Fruit fly (Drosophila melanogaster) whole organism, prepupa: ENCODE data around the gene sd.

Experiments used
- Blimp-1 ChIP-seq: fragments of 200-800 bp; sonication (Bioruptor generic); optimal IDR thresholded peaks from 3 replicates; lab custom pipeline; 2017; ENCODE audit warnings: missing biosample characterization, missing genetic modification characterization, mild to moderate bottlenecking, moderate library complexity, missing genetic modification reagents
- CG10631 ChIP-seq: fragments of 200-800 bp; sonication (Bioruptor generic); optimal IDR thresholded peaks from 2 replicates; lab custom pipeline; 2016; ENCODE audit warnings: missing biosample characterization, missing genetic modification characterization
- CG10669 ChIP-seq: fragments of 200-800 bp; sonication (Bioruptor generic); optimal IDR thresholded peaks from 3 replicates; lab custom pipeline; 2018; ENCODE audit warnings: missing biosample characterization, mild to moderate bottlenecking, missing genetic modification characterization, moderate library complexity
- CG15336 ChIP-seq: fragments of 200-800 bp; sonication (Bioruptor generic); IDR thresholded peaks from 2 replicates; pipeline ENCODE4 v1.3.6; 2022; ENCODE audit warnings: missing biosample characterization, missing genetic modification characterization
- CG16779 ChIP-seq: fragments of 200-800 bp; sonication (Bioruptor generic); optimal IDR thresholded peaks from 3 replicates; lab custom pipeline; 2017; ENCODE audit warnings: missing biosample characterization, mild to moderate bottlenecking, missing genetic modification characterization
- CG3032 ChIP-seq: fragments of 200-800 bp; optimal IDR thresholded peaks from 2 replicates; lab custom pipeline; 2019; ENCODE audit warnings: missing biosample characterization, mild to moderate bottlenecking, missing genetic modification characterization, moderate library complexity
- CG31627 ChIP-seq: fragments of 200-800 bp; sonication (Bioruptor generic); optimal IDR thresholded peaks from 3 replicates; lab custom pipeline; 2016; ENCODE audit warnings: missing biosample characterization, missing genetic modification characterization
- CG32006 ChIP-seq: fragments of 200-800 bp; sonication (Bioruptor generic); optimal IDR thresholded peaks from 3 replicates; lab custom pipeline; 2017; ENCODE audit warnings: missing biosample characterization, mild to moderate bottlenecking, missing genetic modification characterization
- CG4318 ChIP-seq: fragments of 200-800 bp; sonication (Bioruptor generic); optimal IDR thresholded peaks from 3 replicates; lab custom pipeline; 2017; ENCODE audit warnings: missing biosample characterization, mild to moderate bottlenecking, missing genetic modification characterization
- CG6163 ChIP-seq: fragments of 200-800 bp; sonication (Bioruptor generic); IDR thresholded peaks from 3 replicates; pipeline ENCODE4 v1.3.6; 2022; ENCODE audit warnings: missing biosample characterization, missing genetic modification characterization
- CG6276 ChIP-seq: fragments of 200-800 bp; sonication (Bioruptor generic); optimal IDR thresholded peaks from 2 replicates; lab custom pipeline; 2017; ENCODE audit warnings: missing biosample characterization, mild to moderate bottlenecking, missing genetic modification characterization
- CG6792 ChIP-seq: fragments of 200-800 bp; sonication (Bioruptor generic); optimal IDR thresholded peaks from 3 replicates; lab custom pipeline; 2016; ENCODE audit warnings: missing biosample characterization, missing genetic modification characterization
- CG6854 ChIP-seq: fragments of 200-800 bp; sonication (Bioruptor generic); optimal IDR thresholded peaks from 2 replicates; lab custom pipeline; 2017; ENCODE audit warnings: missing biosample characterization, mild to moderate bottlenecking, missing genetic modification characterization
- CG7368 ChIP-seq: fragments of 200-800 bp; sonication (Bioruptor generic); optimal IDR thresholded peaks from 3 replicates; lab custom pipeline; 2016; ENCODE audit warnings: missing biosample characterization, missing genetic modification characterization
- CG8119 ChIP-seq: fragments of 200-800 bp; sonication (Bioruptor generic); IDR thresholded peaks from 3 replicates; pipeline ENCODE4 v1.3.6; 2022; ENCODE audit warnings: missing biosample characterization, missing genetic modification characterization
- CG8632 ChIP-seq: fragments of 200-800 bp; sonication (Bioruptor generic); optimal IDR thresholded peaks from 3 replicates; lab custom pipeline; 2016; ENCODE audit warnings: missing biosample characterization, missing genetic modification characterization
- CG9139 ChIP-seq: fragments of 200-800 bp; sonication (Bioruptor generic); optimal IDR thresholded peaks from 3 replicates; lab custom pipeline; 2017; ENCODE audit warnings: missing biosample characterization, mild to moderate bottlenecking, missing genetic modification characterization
- Eip78C ChIP-seq: fragments of 200-800 bp; sonication (Bioruptor generic); peaks from one replicate; lab custom pipeline; 2016; ENCODE audit warnings: missing biosample characterization, missing genetic modification characterization
- Eip93F ChIP-seq: fragments of 200-800 bp; sonication (Bioruptor generic); optimal IDR thresholded peaks from 2 replicates; lab custom pipeline; 2016; ENCODE audit warnings: missing biosample characterization, mild to moderate bottlenecking, missing genetic modification characterization
- Ets21C ChIP-seq: fragments of 200-800 bp; sonication (Bioruptor generic); optimal IDR thresholded peaks from 3 replicates; lab custom pipeline; 2016; ENCODE audit warnings: missing biosample characterization, missing genetic modification characterization
- Ets96B ChIP-seq: fragments of 200-800 bp; optimal IDR thresholded peaks from 2 replicates; lab custom pipeline; 2019; ENCODE audit warnings: missing biosample characterization, mild to moderate bottlenecking, missing genetic modification characterization, moderate library complexity
- Gug ChIP-seq: fragments of 200-800 bp; sonication (Bioruptor generic); IDR thresholded peaks from 2 replicates; pipeline ENCODE4 v1.3.6; 2022; ENCODE audit warnings: missing biosample characterization, missing genetic modification characterization
- Hr38 ChIP-seq: sonication (Bioruptor generic); optimal IDR thresholded peaks from 2 replicates; lab custom pipeline; 2016; ENCODE audit warnings: missing biosample characterization, missing genetic modification characterization
- Hr39 ChIP-seq: fragments of 200-800 bp; sonication (Bioruptor generic); optimal IDR thresholded peaks from 2 replicates; lab custom pipeline; 2016; ENCODE audit warnings: missing biosample characterization, missing genetic modification characterization
- Hr4 ChIP-seq: fragments of 200-800 bp; sonication (Bioruptor generic); optimal IDR thresholded peaks from 3 replicates; lab custom pipeline; 2016; ENCODE audit warnings: missing biosample characterization, missing genetic modification characterization
- OdsH ChIP-seq: fragments of 200-800 bp; sonication (Bioruptor generic); optimal IDR thresholded peaks from 3 replicates; lab custom pipeline; 2016; ENCODE audit warnings: missing biosample characterization, missing genetic modification characterization
- Smox ChIP-seq: fragments of 200-800 bp; sonication (Bioruptor generic); optimal IDR thresholded peaks from 3 replicates; lab custom pipeline; 2016; ENCODE audit warnings: missing biosample characterization, missing genetic modification characterization
- Sox102F ChIP-seq: fragments of 200-800 bp; sonication (Bioruptor generic); optimal IDR thresholded peaks from 2 replicates; lab custom pipeline; 2016; ENCODE audit warnings: missing biosample characterization, mild to moderate bottlenecking, missing genetic modification characterization
- achi ChIP-seq: fragments of 200-800 bp; sonication (Bioruptor generic); optimal IDR thresholded peaks from 3 replicates; lab custom pipeline; 2016; ENCODE audit warnings: missing biosample characterization, missing genetic modification characterization
- cyc ChIP-seq: fragments of 200-800 bp; sonication (Bioruptor generic); optimal IDR thresholded peaks from 3 replicates; lab custom pipeline; 2016; ENCODE audit warnings: missing biosample characterization, missing genetic modification characterization
- dsx ChIP-seq: fragments of 200-800 bp; optimal IDR thresholded peaks from 3 replicates; lab custom pipeline; 2019; ENCODE audit warnings: missing biosample characterization, mild to moderate bottlenecking, missing genetic modification characterization, moderate library complexity; ENCODE audit not compliant: poor library complexity, severe bottlenecking
- fd85E ChIP-seq: fragments of 200-800 bp; sonication (Bioruptor generic); optimal IDR thresholded peaks from 3 replicates; lab custom pipeline; 2016; ENCODE audit warnings: missing biosample characterization, missing genetic modification characterization
- fkh ChIP-seq: fragments of 200-800 bp; sonication (Bioruptor generic); optimal IDR thresholded peaks from 3 replicates; lab custom pipeline; 2017; ENCODE audit warnings: missing biosample characterization, mild to moderate bottlenecking, missing genetic modification characterization, moderate library complexity
- lz ChIP-seq: fragments of 200-800 bp; sonication (Bioruptor generic); optimal IDR thresholded peaks from 3 replicates; lab custom pipeline; 2016; ENCODE audit warnings: missing biosample characterization, missing genetic modification characterization
- pdm3 ChIP-seq: fragments of 200-800 bp; sonication (Bioruptor generic); optimal IDR thresholded peaks from 3 replicates; lab custom pipeline; 2016; ENCODE audit warnings: missing biosample characterization, missing genetic modification characterization
- svp ChIP-seq: fragments of 200-800 bp; sonication (Bioruptor generic); peaks from one replicate; lab custom pipeline; 2016; ENCODE audit warnings: missing biosample characterization, missing genetic modification characterization
- vri ChIP-seq: fragments of 200-800 bp; sonication (Bioruptor generic); optimal IDR thresholded peaks from 3 replicates; lab custom pipeline; 2016; ENCODE audit warnings: missing biosample characterization, mild to moderate bottlenecking, missing genetic modification characterization

The sd gene

DNA sequence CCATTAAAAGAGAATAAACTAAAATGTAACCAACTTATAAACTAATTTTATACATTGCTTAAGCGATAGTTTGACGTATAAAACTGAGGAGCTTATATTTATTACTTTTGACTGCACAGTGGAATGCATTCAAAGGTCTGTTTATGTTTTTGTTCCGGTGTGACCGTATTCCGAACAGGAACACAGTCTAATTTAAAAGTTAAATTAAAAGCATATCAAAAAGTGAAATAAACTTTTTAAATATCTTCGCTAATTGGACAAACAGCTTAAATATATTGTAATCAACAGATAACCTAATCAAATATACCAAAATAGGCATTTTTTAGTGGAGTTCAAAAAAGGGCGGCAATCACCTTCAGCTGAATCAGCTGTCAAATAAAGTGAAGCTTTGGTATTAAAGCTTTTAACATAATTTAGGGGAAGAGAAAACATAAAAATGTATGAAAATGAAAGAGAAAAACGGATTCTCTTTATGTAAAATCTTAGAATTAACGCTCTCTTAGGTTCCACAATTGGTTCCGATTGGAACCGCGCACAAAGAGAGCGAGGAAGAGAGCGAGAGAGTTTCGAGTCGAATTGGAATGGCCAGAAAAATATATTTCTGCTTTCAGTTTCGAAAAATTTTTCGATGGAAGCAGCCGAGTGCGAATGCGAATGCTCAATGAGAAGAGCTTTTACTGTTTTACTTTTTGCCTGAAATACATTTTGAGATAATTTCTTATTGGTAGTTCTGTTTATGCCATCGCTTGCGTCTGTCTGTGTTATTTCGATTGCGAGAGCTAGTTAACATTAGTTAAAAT lies at the start of gene sd, which contains the start of gene PGRP-LE:
TSS of gene sd (plus strand) at position 607 of the 800 bp plus-strand sequence.
TSS of gene PGRP-LE (minus strand) at position 117 of the 800 bp plus-strand sequence.
- TF ChIP-seq CG6163 (GFP tag; lab: Robert Waterston, UW) = peak; percentile 29; the same call in 1 of the 3 replicates
- TF ChIP-seq fkh (GFP tag; lab: Kevin White, UChicago) = no peak
- TF ChIP-seq Smox (GFP tag; lab: Kevin White, UChicago) = peak; percentile 13
- TF ChIP-seq CG9139 (GFP tag; lab: Kevin White, UChicago) = peak; percentile 34
- TF ChIP-seq CG8119 = 0 out of 3 replicates have a peak, but pooled peaks have one; percentile 14
- TF ChIP-seq fd85E (GFP tag; lab: Kevin White, UChicago) = no peak
- TF ChIP-seq dsx (GFP tag; lab: Kevin White, UChicago) = no peak
- no peak for TF ChIP-seq vri (GFP tag; lab: Kevin White, UChicago)
- no peak for TF ChIP-seq cyc (GFP tag; lab: Kevin White, UChicago)
- TF ChIP-seq Ets21C (GFP tag; lab: Kevin White, UChicago) = no peak
- TF ChIP-seq Sox102F = peak; percentile 40
- TF ChIP-seq Blimp-1 (GFP tag; lab: Kevin White, UChicago) = peak; percentile 22
- peak; percentile 34 for TF ChIP-seq achi (GFP tag; lab: Kevin White, UChicago)
- no peak for TF ChIP-seq Gug (GFP tag; lab: Robert Waterston, UW)
- no peak for TF ChIP-seq CG16779 (tag; lab: Kevin White, UChicago)
- TF ChIP-seq CG15336 = peak; percentile 29; the same call in 1 of the 2 replicates
- TF ChIP-seq CG32006 (GFP tag; lab: Kevin White, UChicago) = no peak
- TF ChIP-seq svp = peak; percentile 53
- TF ChIP-seq pdm3 (GFP tag; lab: Kevin White, UChicago) = no peak
- no peak for TF ChIP-seq CG7368
- no peak for TF ChIP-seq Hr38 (GFP tag; lab: Kevin White, UChicago)
- peak; percentile 56 for TF ChIP-seq CG6854 (GFP tag; lab: Kevin White, UChicago)
- peak; percentile 30 for TF ChIP-seq CG6276 (GFP tag; lab: Kevin White, UChicago)
- TF ChIP-seq CG6792 (GFP tag; lab: Kevin White, UChicago) = no peak
- peak; percentile 11 for TF ChIP-seq OdsH (GFP tag; lab: Kevin White, UChicago)
- no peak for TF ChIP-seq CG31627 (GFP tag; lab: Kevin White, UChicago)
- TF ChIP-seq Eip78C (GFP tag; lab: Kevin White, UChicago) = peak; percentile 71
- no peak for TF ChIP-seq lz (GFP tag; lab: Kevin White, UChicago)
- no peak for TF ChIP-seq CG10631 (GFP tag; lab: Kevin White, UChicago)
- TF ChIP-seq Hr39 (GFP tag; lab: Kevin White, UChicago) = no peak
- no peak for TF ChIP-seq CG10669
- no peak for TF ChIP-seq CG8632
- no peak for TF ChIP-seq CG4318

DNA sequence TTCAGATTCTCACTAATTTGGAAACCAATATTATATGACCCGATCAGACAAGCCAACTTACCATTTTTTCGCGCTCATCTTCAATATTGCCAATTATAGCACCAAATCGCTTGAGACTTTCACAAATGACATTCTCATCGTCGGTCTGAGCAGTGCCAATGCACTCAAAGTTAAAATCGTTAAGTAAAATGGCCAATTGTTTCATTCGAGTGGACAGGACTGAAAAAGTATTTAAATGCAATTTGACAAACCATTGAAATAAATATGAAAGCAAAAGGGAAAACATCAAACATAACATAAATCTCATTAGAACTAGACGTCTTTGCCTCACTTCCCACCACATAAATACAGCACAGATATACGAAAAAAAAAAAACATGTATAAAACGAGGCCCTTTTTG lies 48.2 kb upstream of the sd start, which contains the start of gene CG8260:
TSS of gene CG8260 (plus strand) at position 301 of the 400 bp plus-strand sequence.
- no peak for TF ChIP-seq CG32006 (GFP tag; lab: Kevin White, UChicago)
- TF ChIP-seq Hr4 (GFP tag; lab: Kevin White, UChicago) = no peak
- no peak for TF ChIP-seq fd85E (GFP tag; lab: Kevin White, UChicago)
- no peak for TF ChIP-seq CG3032 (tag; lab: Kevin White, UChicago)
- no peak for TF ChIP-seq CG16779 (tag; lab: Kevin White, UChicago)
- no peak for TF ChIP-seq CG9139 (GFP tag; lab: Kevin White, UChicago)
- TF ChIP-seq Eip93F (GFP tag; lab: Kevin White, UChicago) = no peak
- no peak for TF ChIP-seq CG8119
- TF ChIP-seq CG6276 (GFP tag; lab: Kevin White, UChicago) = no peak
- TF ChIP-seq Ets96B (tag; lab: Kevin White, UChicago) = no peak
